Worm (Caenorhabditis elegans): ENCODE measurements around the gene str-67.

str-67 gene

DNA sequence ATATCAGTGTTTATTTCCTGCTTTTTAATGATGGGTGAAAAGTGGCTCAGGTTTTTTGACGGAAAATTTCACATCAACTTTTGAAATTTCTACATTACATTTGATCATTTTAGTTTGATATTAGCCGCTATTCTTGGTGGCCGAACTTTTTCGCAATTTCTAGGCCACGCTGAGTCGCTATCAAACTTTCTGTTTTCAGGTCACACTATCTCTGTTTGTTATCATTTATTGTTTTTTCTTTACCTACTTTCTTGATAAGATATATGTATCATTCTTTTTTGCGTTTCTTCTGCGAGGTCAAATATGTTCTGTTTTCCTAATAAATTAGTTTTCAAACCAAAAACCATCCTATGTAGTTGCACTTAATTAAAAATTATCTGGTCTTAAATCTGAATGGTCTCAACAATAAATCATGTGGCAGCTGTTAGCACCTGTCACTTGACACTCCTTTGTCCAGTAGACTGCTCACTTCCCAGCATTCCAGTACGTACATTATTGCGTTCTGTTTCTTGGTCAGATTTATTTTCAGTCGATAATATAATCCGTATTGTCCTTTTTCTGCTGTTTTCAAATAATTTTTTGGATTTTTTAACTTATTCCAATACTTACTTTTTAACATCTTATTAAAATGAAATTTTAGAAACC lies 4.0 kb downstream of the str-67 start:
- TF ChIP-seq snpc-4 (tag; optimal IDR thresholded peaks at IDR 0.05) (peak; percentile 23), nhr-12 (tag; optimal IDR thresholded peaks at IDR 0.05) (no peak), zag-1 (tag; optimal IDR thresholded peaks at IDR 0.05) (no peak), lin-15B (tag; optimal IDR thresholded peaks at IDR 0.05) (peak; percentile 17), elt-2 (tag; optimal IDR thresholded peaks at IDR 0.05) (peak; percentile 83), hmg-11 (tag; optimal IDR thresholded peaks at IDR 0.05) (no peak), nhr-11 (tag; optimal IDR thresholded peaks at IDR 0.05) (no peak), nfya-1 (tag; optimal IDR thresholded peaks at IDR 0.05; ENCODE audit: insufficient read depth) (no peak), pha-4 (tag; optimal IDR thresholded peaks at IDR 0.05) (no peak), elt-3 (tag; optimal IDR thresholded peaks at IDR 0.05) (peak in 1 of 3 experiments; percentile 23), R02D3.7 (tag; optimal IDR thresholded peaks at IDR 0.05) (no peak), pqm-1 (tag; optimal IDR thresholded peaks at IDR 0.05) (peak; percentile 74), ceh-28 (tag; optimal IDR thresholded peaks at IDR 0.05) (peak; percentile 40), nhr-23 (tag; optimal IDR thresholded peaks at IDR 0.05) (peak; percentile 68), ceh-16 (tag; optimal IDR thresholded peaks at IDR 0.05) (no peak), nhr-76 (tag; optimal IDR thresholded peaks at IDR 0.05) (no peak)

DNA sequence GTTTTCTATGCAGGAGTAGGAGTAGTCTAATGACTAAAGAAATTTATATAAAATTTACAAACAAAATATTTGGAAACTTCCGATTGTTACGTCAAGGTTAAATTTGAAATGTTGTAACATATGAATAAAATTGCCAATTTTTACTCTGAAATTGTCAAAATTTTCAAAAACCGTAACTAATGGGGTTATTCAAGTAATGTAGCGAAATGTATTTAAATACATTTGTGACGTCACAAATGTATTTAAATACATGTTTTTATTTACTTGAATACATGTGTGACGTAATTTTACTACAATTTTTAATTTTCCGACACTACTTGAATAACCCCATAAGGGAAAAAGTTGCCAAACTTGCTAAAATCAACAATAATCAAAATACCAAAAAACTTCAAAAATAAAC lies 11.0 kb downstream of the str-67 start:
- no peak for TF ChIP-seq jun-1 (tag; optimal IDR thresholded peaks at IDR 0.05)
- no peak for TF ChIP-seq elt-2 (tag; optimal IDR thresholded peaks at IDR 0.05)
- no peak for TF ChIP-seq nhr-23 (tag; optimal IDR thresholded peaks at IDR 0.05)
- no peak for TF ChIP-seq mml-1 (tag; optimal IDR thresholded peaks at IDR 0.05)
- no peak for TF ChIP-seq tbx-2 (tag; optimal IDR thresholded peaks at IDR 0.05)
- TF ChIP-seq ceh-9 (tag; optimal IDR thresholded peaks at IDR 0.05) = no peak
- no peak for TF ChIP-seq egl-27 (tag; optimal IDR thresholded peaks at IDR 0.05)
- no peak for TF ChIP-seq ama-1 (optimal IDR thresholded peaks at IDR 0.05)
- TF ChIP-seq R02D3.7 (tag; optimal IDR thresholded peaks at IDR 0.05) = no peak
- TF ChIP-seq snpc-4 (tag; optimal IDR thresholded peaks at IDR 0.05) = no peak

DNA sequence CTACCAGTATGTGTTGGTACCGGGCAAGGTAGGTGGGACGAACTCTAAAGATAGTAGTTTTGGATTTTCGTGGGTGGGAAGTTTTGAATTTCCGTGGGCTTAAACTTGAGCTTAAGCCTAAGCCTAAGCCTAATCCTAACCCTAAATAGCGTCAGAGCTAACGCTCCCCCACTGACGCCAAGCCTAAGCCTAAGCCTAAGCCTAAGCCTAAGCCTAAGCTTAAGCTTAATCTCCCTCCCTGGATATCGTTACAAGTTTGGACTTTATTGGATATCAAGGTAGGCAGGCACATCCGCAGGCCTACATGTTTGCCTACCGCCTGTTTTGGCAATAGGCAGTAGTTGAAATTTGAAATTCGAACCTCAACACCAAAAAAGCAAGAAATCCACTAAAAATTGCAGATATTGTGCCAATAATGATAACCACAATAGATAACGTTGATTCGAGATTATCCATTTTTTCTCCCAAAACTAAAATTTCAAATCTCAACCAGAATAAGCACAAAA lies 11.8 kb downstream of the str-67 start, which contains the start of gene K10C9.4:
K10C9.4 (minus strand) TSS at position 456 of the 506 bp plus-strand sequence.
- TF ChIP-seq nhr-28 (tag; optimal IDR thresholded peaks at IDR 0.05) = no peak
- TF ChIP-seq fkh-10 (GFP tag; optimal IDR thresholded peaks at IDR 0.05) = no peak
- no peak for TF ChIP-seq daf-12 (tag; optimal IDR thresholded peaks at IDR 0.05)
- no peak for TF ChIP-seq nhr-25 (tag; optimal IDR thresholded peaks at IDR 0.05)
- no peak for TF ChIP-seq nhr-23 (tag; optimal IDR thresholded peaks at IDR 0.05)
- TF ChIP-seq sea-2 (GFP tag; optimal IDR thresholded peaks at IDR 0.05) = no peak
- no peak for TF ChIP-seq elt-2 (tag; optimal IDR thresholded peaks at IDR 0.05)
- no peak for TF ChIP-seq ceh-16 (tag; optimal IDR thresholded peaks at IDR 0.05)
- no peak for TF ChIP-seq lin-15B (tag; optimal IDR thresholded peaks at IDR 0.05)
- no peak for TF ChIP-seq ZK546.5 (tag; optimal IDR thresholded peaks at IDR 0.05)
- no peak for TF ChIP-seq mml-1 (tag; optimal IDR thresholded peaks at IDR 0.05)
- TF ChIP-seq nhr-77 (tag; optimal IDR thresholded peaks at IDR 0.05) = no peak

ce11 chrV:1051651-1052050 lies 12.7 kb downstream of the str-67 start:
- no peak for TF ChIP-seq nhr-43 (tag; optimal IDR thresholded peaks at IDR 0.05; ENCODE audit: poor library complexity, severe bottlenecking)
- no peak for TF ChIP-seq ceh-82 (tag; optimal IDR thresholded peaks at IDR 0.05)
- no peak for TF ChIP-seq ama-1 (optimal IDR thresholded peaks at IDR 0.05)
- TF ChIP-seq lin-39 (tag; optimal IDR thresholded peaks at IDR 0.05) = no peak
- TF ChIP-seq unc-62 (GFP tag; optimal IDR thresholded peaks at IDR 0.05) = no peak
- TF ChIP-seq hmg-11 (tag; optimal IDR thresholded peaks at IDR 0.05) = no peak
- TF ChIP-seq elt-2 (tag; optimal IDR thresholded peaks at IDR 0.05) = no peak
- no peak for TF ChIP-seq egl-5 (tag; optimal IDR thresholded peaks at IDR 0.05)
- no peak for TF ChIP-seq nhr-77 (tag; optimal IDR thresholded peaks at IDR 0.05)
- no peak for TF ChIP-seq mdl-1 (tag; optimal IDR thresholded peaks at IDR 0.05)
- TF ChIP-seq nhr-76 (tag; optimal IDR thresholded peaks at IDR 0.05) = no peak
- TF ChIP-seq nhr-23 (tag; optimal IDR thresholded peaks at IDR 0.05) = no peak
- no peak for TF ChIP-seq nhr-237 (tag; optimal IDR thresholded peaks at IDR 0.05)
- no peak for TF ChIP-seq ztf-11 (tag; optimal IDR thresholded peaks at IDR 0.05)
